Worm (Caenorhabditis elegans) whole organism, L1 larva: Measurements from ENCODE around the gene clpf-1.

Experiments used
- C04F5.9 ChIP-seq: sonication (generic microtip); optimal IDR thresholded peaks from 2 replicates; lab custom pipeline; 2016; ENCODE audit warnings: missing genetic modification characterization, missing compliant biosample characterization
- C16A3.4 ChIP-seq: fragments of 150-350 bp; optimal IDR thresholded peaks from 2 replicates; lab custom pipeline; 2014; ENCODE audit warnings: missing biosample characterization, missing genetic modification characterization
- aha-1 ChIP-seq: fragments of 150-350 bp; optimal IDR thresholded peaks from 2 replicates; lab custom pipeline; 2014; ENCODE audit warnings: missing biosample characterization, missing genetic modification characterization
- ceh-88 ChIP-seq: fragments of 200-800 bp; sonication (Bioruptor generic); IDR thresholded peaks from 2 replicates; pipeline ENCODE4 v1.3.6; 2022; ENCODE audit warnings: missing genetic modification characterization, missing compliant biosample characterization
- ces-1 ChIP-seq: fragments of 150-350 bp; optimal IDR thresholded peaks from 2 replicates; lab custom pipeline; 2014; ENCODE audit warnings: missing biosample characterization, missing genetic modification reagents, missing genetic modification characterization
- dpl-1 ChIP-seq, 3 experiments: fragments of 150-350 bp in 2 of 3; sonication (generic microtip) in 1 of 3; optimal IDR thresholded peaks; 2 replicates each; lab custom pipeline; 2014 to 2017; ENCODE audit warnings: missing biosample characterization in 3 of 3, missing genetic modification characterization in 3 of 3, missing genetic modification reagents in 3 of 3
- egl-13 ChIP-seq: sonication (generic microtip); optimal IDR thresholded peaks from 2 replicates; lab custom pipeline; 2016; ENCODE audit warnings: missing genotype, missing genetic modification reagents, missing genetic modification characterization, missing compliant biosample characterization
- elt-2 ChIP-seq: sonication (generic microtip); optimal IDR thresholded peaks from 2 replicates; lab custom pipeline; 2016; ENCODE audit warnings: missing genetic modification characterization, mild to moderate bottlenecking, inconsistent platforms, missing compliant biosample characterization, missing genetic modification reagents
- fkh-10 ChIP-seq: sonication (generic microtip); optimal IDR thresholded peaks from 2 replicates; lab custom pipeline; 2017; ENCODE audit warnings: missing biosample characterization, missing genetic modification reagents, missing genetic modification characterization
- fkh-8 ChIP-seq: sonication (generic microtip); optimal IDR thresholded peaks from 2 replicates; lab custom pipeline; 2016; ENCODE audit warnings: mild to moderate bottlenecking, missing genetic modification characterization, missing compliant biosample characterization
- fos-1 ChIP-seq: fragments of 150-350 bp; optimal IDR thresholded peaks from 2 replicates; lab custom pipeline; 2014; ENCODE audit warnings: missing biosample characterization, missing genetic modification characterization
- grh-1 ChIP-seq: fragments of 200-800 bp; sonication (Bioruptor generic); IDR thresholded peaks from 2 replicates; pipeline ENCODE4 v1.3.6; 2022; ENCODE audit warnings: missing genetic modification reagents, missing genetic modification characterization, missing compliant biosample characterization
- isw-1 ChIP-seq: fragments of 200-800 bp; sonication (Bioruptor generic); IDR thresholded peaks from 2 replicates; pipeline ENCODE4 v1.3.6; 2022; ENCODE audit warnings: missing genetic modification characterization, missing compliant biosample characterization
- lin-13 ChIP-seq: fragments of 150-350 bp; optimal IDR thresholded peaks from 2 replicates; lab custom pipeline; 2014; ENCODE audit warnings: missing biosample characterization, missing genetic modification reagents, missing genetic modification characterization
- lin-14 ChIP-seq: fragments of 200-800 bp; sonication (Bioruptor generic); optimal IDR thresholded peaks from 2 replicates; lab custom pipeline; 2018; ENCODE audit warnings: mild to moderate bottlenecking, missing genetic modification characterization, moderate library complexity, missing compliant biosample characterization
- lir-3 ChIP-seq: sonication (generic microtip); optimal IDR thresholded peaks from 2 replicates; lab custom pipeline; 2016; ENCODE audit warnings: mild to moderate bottlenecking, missing genetic modification characterization, moderate library complexity, missing compliant biosample characterization; ENCODE audit not compliant: poor library complexity
- mdl-1 ChIP-seq, 2 experiments: fragments of 150-350 bp; optimal IDR thresholded peaks; 2 replicates each; lab custom pipeline; 2014 to 2017; ENCODE audit warnings: missing biosample characterization in 2 of 2, missing genetic modification characterization in 2 of 2, inconsistent platforms in 1 of 2
- mef-2 ChIP-seq: fragments of 150-350 bp; optimal IDR thresholded peaks from 2 replicates; lab custom pipeline; 2014; ENCODE audit warnings: missing biosample characterization, missing genetic modification characterization
- nhr-11 ChIP-seq: fragments of 150-350 bp; optimal IDR thresholded peaks from 2 replicates; lab custom pipeline; 2014; ENCODE audit warnings: missing biosample characterization, missing genetic modification characterization
- nhr-19 ChIP-seq: fragments of 200-800 bp; sonication (Bioruptor generic); conservative IDR thresholded peaks from 2 replicates; pipeline ENCODE4 v1.3.6; 2022; ENCODE audit warnings: missing genetic modification characterization, missing compliant biosample characterization
- nhr-28 ChIP-seq: fragments of 150-350 bp; optimal IDR thresholded peaks from 2 replicates; lab custom pipeline; 2014; ENCODE audit warnings: missing biosample characterization, missing genetic modification characterization
- nhr-47 ChIP-seq: sonication (generic microtip); optimal IDR thresholded peaks from 2 replicates; lab custom pipeline; 2016; ENCODE audit warnings: mild to moderate bottlenecking, missing genetic modification characterization, moderate library complexity, missing compliant biosample characterization
- nhr-76 ChIP-seq: sonication (generic microtip); optimal IDR thresholded peaks from 2 replicates; lab custom pipeline; 2017; ENCODE audit warnings: missing biosample characterization, missing genetic modification characterization
- pag-3 ChIP-seq: sonication (generic microtip); optimal IDR thresholded peaks from 2 replicates; lab custom pipeline; 2017; ENCODE audit warnings: missing genetic modification characterization, mild to moderate bottlenecking, missing compliant biosample characterization, antibody characterized with exemption, borderline replicate concordance; ENCODE audit not compliant: insufficient read depth
- pax-3 ChIP-seq: fragments of 200-800 bp; sonication (Bioruptor generic); optimal IDR thresholded peaks from 2 replicates; lab custom pipeline; 2018; ENCODE audit warnings: mild to moderate bottlenecking, missing genetic modification characterization, moderate library complexity, missing compliant biosample characterization
- pqm-1 ChIP-seq: sonication (generic microtip); optimal IDR thresholded peaks from 3 replicates; lab custom pipeline; 2017; ENCODE audit warnings: missing biosample characterization, missing genetic modification characterization
- rnt-1 ChIP-seq: sonication (generic microtip); optimal IDR thresholded peaks from 2 replicates; lab custom pipeline; 2016; ENCODE audit warnings: mild to moderate bottlenecking, missing genetic modification characterization, moderate library complexity, missing compliant biosample characterization
- snpc-4 ChIP-seq: fragments of 150-350 bp; optimal IDR thresholded peaks from 2 replicates; lab custom pipeline; 2014; ENCODE audit warnings: missing biosample characterization, missing genetic modification characterization
- sox-4 ChIP-seq: sonication (generic microtip); optimal IDR thresholded peaks from 2 replicates; lab custom pipeline; 2016; ENCODE audit warnings: missing genetic modification characterization, missing compliant biosample characterization
- sptf-1 ChIP-seq: fragments of 150-350 bp; optimal IDR thresholded peaks from 2 replicates; lab custom pipeline; 2014; ENCODE audit warnings: missing biosample characterization, missing genetic modification characterization
- sup-37 ChIP-seq: fragments of 200-800 bp; sonication (Bioruptor generic); optimal IDR thresholded peaks from 2 replicates; lab custom pipeline; 2018; ENCODE audit warnings: mild to moderate bottlenecking, missing genetic modification characterization, missing compliant biosample characterization
- tlp-1 ChIP-seq: fragments of 150-350 bp; optimal IDR thresholded peaks from 2 replicates; lab custom pipeline; 2014; ENCODE audit warnings: missing biosample characterization, missing genetic modification characterization
- unc-62 ChIP-seq: fragments of 150-350 bp; optimal IDR thresholded peaks from 2 replicates; lab custom pipeline; 2014; ENCODE audit warnings: missing biosample characterization, missing genetic modification reagents, missing genetic modification characterization
- unc-98 ChIP-seq: fragments of 200-800 bp; sonication (Bioruptor generic); IDR thresholded peaks from 2 replicates; pipeline ENCODE4 v1.3.6; 2022; ENCODE audit warnings: missing genetic modification characterization, missing compliant biosample characterization
- vab-15 ChIP-seq: sonication (generic microtip); optimal IDR thresholded peaks from 2 replicates; lab custom pipeline; 2017; ENCODE audit warnings: missing genotype, mild to moderate bottlenecking, missing genetic modification characterization, missing compliant biosample characterization
- xbp-1 ChIP-seq: sonication (generic microtip); optimal IDR thresholded peaks from 2 replicates; lab custom pipeline; 2016; ENCODE audit warnings: missing genetic modification characterization, missing compliant biosample characterization
- zag-1 ChIP-seq: fragments of 150-350 bp; optimal IDR thresholded peaks from 2 replicates; lab custom pipeline; 2014; ENCODE audit warnings: missing biosample characterization, missing genetic modification characterization
- zip-4 ChIP-seq: fragments of 200-800 bp; sonication (Bioruptor generic); optimal IDR thresholded peaks from 2 replicates; lab custom pipeline; 2018; ENCODE audit warnings: mild to moderate bottlenecking, missing genetic modification characterization, moderate library complexity, missing compliant biosample characterization
- ztf-11 ChIP-seq, 2 experiments: sonication (generic microtip); optimal IDR thresholded peaks; 2 replicates each; lab custom pipeline; 2016 to 2017; ENCODE audit warnings: missing genetic modification characterization in 2 of 2, missing biosample characterization in 1 of 2, missing compliant biosample characterization in 1 of 2

The clpf-1 gene

DNA sequence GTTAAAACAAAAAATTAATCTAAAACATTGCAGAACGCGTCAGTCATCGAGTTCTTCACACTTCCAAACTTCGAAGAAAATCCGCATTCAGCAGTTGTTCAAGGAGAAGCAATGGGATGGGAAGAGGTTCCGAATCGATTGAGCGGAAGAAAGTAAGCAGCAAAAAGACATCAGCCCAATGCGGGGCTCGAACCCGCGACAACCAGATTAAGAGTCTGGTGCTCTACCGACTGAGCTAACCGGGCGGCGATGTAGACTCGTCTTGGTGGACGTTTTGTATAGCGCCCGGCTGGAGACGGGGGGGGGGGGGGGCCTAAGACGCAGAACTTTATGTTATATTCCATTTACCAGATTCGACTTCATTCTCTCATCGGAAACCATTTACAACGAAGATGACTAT, 29.2 kb downstream of the clpf-1 start:
- no peak for TF ChIP-seq C16A3.4 (tag; lab: Kevin White, UChicago)
- TF ChIP-seq mdl-1 (tag; optimal IDR thresholded peaks at IDR 0.05; lab: Kevin White, UChicago): no peak
- TF ChIP-seq lin-13 (GFP tag; lab: Kevin White, UChicago): no peak
- TF ChIP-seq fkh-8: no peak

DNA sequence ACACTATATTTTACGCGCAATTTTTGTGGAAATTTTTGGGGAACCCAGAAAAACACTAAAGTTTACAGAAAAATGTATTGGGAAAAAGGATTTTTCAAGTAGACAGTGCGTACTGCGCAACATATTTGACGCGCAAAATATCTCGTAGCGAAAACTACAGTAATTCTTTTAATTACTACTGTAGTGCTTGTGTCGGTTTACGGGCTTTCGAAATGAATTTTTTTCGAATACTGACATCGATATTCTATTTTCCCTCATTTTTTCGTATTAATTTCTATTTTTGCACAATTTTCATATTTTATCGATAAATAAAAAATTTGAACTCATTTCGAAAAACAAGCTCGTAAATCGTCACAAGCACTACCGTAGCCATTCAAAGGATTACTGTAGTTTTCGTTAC, 31.0 kb downstream of the clpf-1 start:
- TF ChIP-seq isw-1 (no peak), nhr-76 (tag; lab: Kevin White, UChicago) (no peak), ceh-88 (GFP tag; lab: Robert Waterston, UW) (no peak), ztf-11 (tag; optimal IDR thresholded peaks at IDR 0.05; lab: Kevin White, UChicago) (no peak), lir-3 (tag; lab: Kevin White, UChicago) (no peak), rnt-1 (no peak), unc-98 (no peak), vab-15 (tag; lab: Kevin White, UChicago) (no peak), pag-3 (no peak), zag-1 (tag; lab: Kevin White, UChicago) (no peak)

DNA sequence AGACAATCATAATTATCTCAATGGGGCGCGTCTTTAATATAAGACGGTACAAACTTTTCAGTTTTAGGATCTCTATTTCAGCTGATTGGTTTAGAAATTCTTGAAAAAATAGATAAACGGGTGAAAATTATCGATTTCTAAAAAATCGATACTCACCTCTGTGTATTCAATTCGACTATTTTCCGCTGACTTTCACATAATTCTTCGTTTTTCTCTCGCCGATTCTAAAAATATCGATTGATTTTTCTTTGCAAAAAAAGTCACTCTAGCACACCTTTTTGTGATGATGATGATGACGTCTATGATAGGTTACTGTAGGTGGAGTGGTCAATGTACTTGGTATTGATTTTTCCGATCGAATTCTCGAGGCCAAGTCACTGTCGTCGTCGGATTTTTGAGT, 32.2 kb downstream of the clpf-1 start:
- no peak for TF ChIP-seq sox-4 (tag; lab: Kevin White, UChicago)
- no peak for TF ChIP-seq lin-13 (GFP tag; lab: Kevin White, UChicago)
- no peak for TF ChIP-seq unc-98
- TF ChIP-seq dpl-1 (GFP tag; optimal IDR thresholded peaks at IDR 0.05; lab: Kevin White, UChicago): no peak
- no peak for TF ChIP-seq elt-2
- TF ChIP-seq pqm-1 (tag; lab: Kevin White, UChicago): no peak
- TF ChIP-seq nhr-28 (tag; lab: Kevin White, UChicago): no peak
- TF ChIP-seq sptf-1 (tag; lab: Kevin White, UChicago): no peak
- no peak for TF ChIP-seq sup-37
- no peak for TF ChIP-seq nhr-19
- TF ChIP-seq pax-3 (tag; lab: Kevin White, UChicago): no peak
- no peak for TF ChIP-seq unc-62 (GFP tag; lab: Kevin White, UChicago)
- TF ChIP-seq aha-1 (tag; lab: Kevin White, UChicago): no peak
- TF ChIP-seq snpc-4: no peak
- no peak for TF ChIP-seq nhr-11 (tag; lab: Kevin White, UChicago)
- TF ChIP-seq lin-14: no peak
- TF ChIP-seq C04F5.9 (tag; lab: Kevin White, UChicago): no peak
- TF ChIP-seq ces-1 (GFP tag; lab: Kevin White, UChicago): no peak

DNA sequence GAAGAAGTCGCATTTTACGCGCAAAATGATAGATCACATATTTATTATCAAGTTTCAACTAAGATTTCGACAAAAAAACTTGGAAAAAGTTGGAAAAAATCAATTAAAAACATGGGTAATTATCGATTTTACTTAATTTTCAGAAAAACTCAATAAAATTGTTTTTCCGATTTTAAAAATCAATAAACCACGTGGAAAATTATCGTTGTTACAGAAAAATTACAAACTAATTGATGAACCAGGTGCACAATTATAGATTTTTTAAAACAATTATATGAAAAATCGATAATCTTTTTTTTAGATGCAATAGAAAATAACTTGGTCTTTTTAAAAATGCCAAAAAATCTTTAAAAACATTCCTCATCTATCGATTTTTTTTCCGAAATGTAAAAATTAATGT, 33.1 kb downstream of the clpf-1 start:
- TF ChIP-seq zip-4 (GFP tag; lab: Kevin White, UChicago): no peak
- no peak for TF ChIP-seq nhr-76 (tag; lab: Kevin White, UChicago)
- TF ChIP-seq mef-2 (tag; lab: Kevin White, UChicago): no peak
- TF ChIP-seq nhr-28 (tag; lab: Kevin White, UChicago): no peak
- no peak for TF ChIP-seq grh-1 (GFP tag; lab: Robert Waterston, UW)
- no peak for TF ChIP-seq fos-1 (tag; lab: Kevin White, UChicago)
- TF ChIP-seq snpc-4: no peak
- TF ChIP-seq dpl-1 (GFP tag; optimal IDR thresholded peaks at IDR 0.05; lab: Kevin White, UChicago): no peak
- TF ChIP-seq fkh-10 (GFP tag; lab: Kevin White, UChicago): no peak
- no peak for TF ChIP-seq nhr-47 (tag; lab: Kevin White, UChicago)
- TF ChIP-seq tlp-1 (tag; lab: Kevin White, UChicago): no peak
- TF ChIP-seq xbp-1 (tag; lab: Kevin White, UChicago): no peak
- no peak for TF ChIP-seq egl-13 (tag; lab: Kevin White, UChicago)
